Worm (Caenorhabditis elegans) whole organism, L4 larva: Measurements from ENCODE around the gene C49A9.9.
A peak's percentile ranks its signal among the peaks of the same experiment; 100 is the strongest.
"Not testable (repeated sequence)": the region's sequence is repeated elsewhere in the genome, so short reads cannot be mapped to it uniquely, and the experiment has no call there.

ENCODE experiments used
- D1046.2 ChIP-seq: fragments of 200-800 bp; sonication (Bioruptor generic); IDR thresholded peaks from 2 replicates; pipeline ENCODE4 v1.3.6; 2022; ENCODE audit warnings: missing genetic modification characterization, missing compliant biosample characterization
- R02D3.7 ChIP-seq: fragments of 150-350 bp; sonication (generic microtip); optimal IDR thresholded peaks from 3 replicates; lab custom pipeline; 2014; ENCODE audit warnings: missing biosample characterization, missing genetic modification characterization
- Y105C5A.15 ChIP-seq: fragments of 200-800 bp; sonication (Bioruptor generic); IDR thresholded peaks from 2 replicates; pipeline ENCODE4 v1.3.6; 2022; ENCODE audit warnings: missing genetic modification characterization, missing compliant biosample characterization
- ZK546.5 ChIP-seq, 2 experiments: sonication (generic microtip); optimal IDR thresholded peaks; 2 replicates each; lab custom pipeline; 2017; ENCODE audit warnings: missing biosample characterization in 2 of 2, missing genetic modification characterization in 2 of 2
- aha-1 ChIP-seq: fragments of 150-350 bp; peaks from one replicate; lab custom pipeline; 2014; ENCODE audit warnings: missing biosample characterization, missing genetic modification characterization
- arid-1 ChIP-seq: fragments of 200-800 bp; sonication (Bioruptor generic); conservative IDR thresholded peaks from 2 replicates; pipeline ENCODE4 v1.3.6; 2022; ENCODE audit warnings: missing genetic modification reagents, missing genetic modification characterization, missing compliant biosample characterization
- cey-2 ChIP-seq: sonication (generic microtip); optimal IDR thresholded peaks from 3 replicates; lab custom pipeline; 2017; ENCODE audit warnings: missing genetic modification characterization, mild to moderate bottlenecking, missing compliant biosample characterization, antibody characterized with exemption, borderline replicate concordance; ENCODE audit not compliant: insufficient read depth
- daf-16 ChIP-seq, 3 experiments: sonication (generic microtip); optimal IDR thresholded peaks; 2 replicates each; lab custom pipeline; 2016 to 2017; ENCODE audit warnings: missing genetic modification characterization in 3 of 3, missing genetic modification reagents in 3 of 3, mild to moderate bottlenecking in 2 of 3, missing compliant biosample characterization in 2 of 3, missing biosample characterization in 1 of 3, moderate library complexity in 1 of 3
- daf-19 ChIP-seq: fragments of 200-800 bp; sonication (Bioruptor generic); conservative IDR thresholded peaks from 2 replicates; pipeline ENCODE4 v1.3.6; 2022; ENCODE audit warnings: missing genetic modification characterization, missing compliant biosample characterization
- dmd-6 ChIP-seq: fragments of 200-800 bp; sonication (Bioruptor generic); IDR thresholded peaks from 2 replicates; pipeline ENCODE4 v1.3.6; 2022; ENCODE audit warnings: missing genetic modification reagents, missing genetic modification characterization, missing compliant biosample characterization
- dmd-9 ChIP-seq: fragments of 200-800 bp; sonication (Bioruptor generic); IDR thresholded peaks from 2 replicates; pipeline ENCODE4 v1.3.6; 2022; ENCODE audit warnings: missing genetic modification reagents, missing genetic modification characterization, missing compliant biosample characterization
- dpl-1 ChIP-seq: fragments of 150-350 bp; optimal IDR thresholded peaks from 2 replicates; lab custom pipeline; 2014; ENCODE audit warnings: missing biosample characterization, missing genetic modification reagents, missing genetic modification characterization
- duxl-1 ChIP-seq: sonication (generic microtip); optimal IDR thresholded peaks from 2 replicates; lab custom pipeline; 2016; ENCODE audit warnings: mild to moderate bottlenecking, missing genetic modification characterization, moderate library complexity, missing compliant biosample characterization; ENCODE audit not compliant: poor library complexity
- dve-1 ChIP-seq: sonication (generic microtip); optimal IDR thresholded peaks from 2 replicates; lab custom pipeline; 2017; ENCODE audit warnings: antibody characterized with exemption, mild to moderate bottlenecking, missing genetic modification characterization, missing compliant biosample characterization; ENCODE audit not compliant: insufficient read depth
- egl-27 ChIP-seq: sonication (generic microtip); optimal IDR thresholded peaks from 3 replicates; lab custom pipeline; 2017; ENCODE audit warnings: missing biosample characterization, missing genetic modification reagents, missing genetic modification characterization
- hif-1 ChIP-seq, 2 experiments: sonication (generic microtip); optimal IDR thresholded peaks; 2 replicates each; lab custom pipeline; 2016 to 2017; ENCODE audit warnings: missing compliant biosample characterization in 2 of 2, missing genetic modification characterization in 2 of 2, missing genetic modification reagents in 2 of 2, missing genotype in 2 of 2, mild to moderate bottlenecking in 1 of 2
- hlh-11 ChIP-seq: fragments of 200-800 bp; sonication (Bioruptor generic); optimal IDR thresholded peaks from 2 replicates; lab custom pipeline; 2018; ENCODE audit warnings: mild to moderate bottlenecking, missing genetic modification characterization, missing compliant biosample characterization
- hlh-30 ChIP-seq: sonication (generic microtip); optimal IDR thresholded peaks from 2 replicates; lab custom pipeline; 2017; ENCODE audit warnings: antibody characterized with exemption, mild to moderate bottlenecking, missing genetic modification characterization, missing compliant biosample characterization; ENCODE audit not compliant: insufficient read depth
- hmg-1.1 ChIP-seq: fragments of 200-800 bp; sonication (Bioruptor generic); IDR thresholded peaks from 2 replicates; pipeline ENCODE4 v1.3.6; 2022; ENCODE audit warnings: missing genetic modification reagents, missing genetic modification characterization, missing compliant biosample characterization
- lin-39 ChIP-seq: fragments of 150-350 bp; optimal IDR thresholded peaks from 2 replicates; lab custom pipeline; 2014; ENCODE audit warnings: missing biosample characterization, missing genetic modification reagents, missing genetic modification characterization
- madf-9 ChIP-seq: fragments of 200-800 bp; sonication (Bioruptor generic); conservative IDR thresholded peaks from 2 replicates; pipeline ENCODE4 v1.3.6; 2022; ENCODE audit warnings: missing genetic modification reagents, missing genetic modification characterization, missing compliant biosample characterization
- nhr-28 ChIP-seq: fragments of 150-350 bp; optimal IDR thresholded peaks from 2 replicates; lab custom pipeline; 2014; ENCODE audit warnings: missing biosample characterization, missing genetic modification characterization
- nhr-41 ChIP-seq: fragments of 200-800 bp; sonication (Bioruptor generic); IDR thresholded peaks from 2 replicates; pipeline ENCODE4 v1.3.6; 2022; ENCODE audit warnings: missing genetic modification reagents, missing genetic modification characterization, missing compliant biosample characterization
- nhr-48 ChIP-seq: sonication (generic microtip); optimal IDR thresholded peaks from 2 replicates; lab custom pipeline; 2016; ENCODE audit warnings: mild to moderate bottlenecking, missing genetic modification characterization, missing compliant biosample characterization
- pqm-1 ChIP-seq: sonication (generic microtip); optimal IDR thresholded peaks from 2 replicates; lab custom pipeline; 2017; ENCODE audit warnings: missing biosample characterization, missing genetic modification characterization
- unc-62 ChIP-seq, 3 experiments: fragments of 150-350 bp in 1 of 3; sonication (generic microtip); optimal IDR thresholded peaks in 2 of 3; peaks in 1 of 3; 1 replicate in 1 of 3; 2 replicates in 2 of 3; lab custom pipeline; 2014 to 2017; ENCODE audit warnings: missing biosample characterization in 3 of 3, missing genetic modification characterization in 3 of 3, missing genetic modification reagents in 3 of 3, missing genotype in 1 of 3
- zip-2 ChIP-seq: fragments of 150-350 bp; optimal IDR thresholded peaks from 2 replicates; lab custom pipeline; 2014; ENCODE audit warnings: missing biosample characterization, missing genetic modification characterization
- ztf-11 ChIP-seq: fragments of 150-350 bp; optimal IDR thresholded peaks from 2 replicates; lab custom pipeline; 2014; ENCODE audit warnings: missing biosample characterization, missing genetic modification characterization

The C49A9.9 gene

ce11 chrIV:6237508-6238227 is 20.5 kb downstream of the C49A9.9 start, which contains the start of the genes F58F9.6 and F58F9.8:
F58F9.6 (minus strand) TSS chrIV:6237608.
F58F9.8 (plus strand) TSS chrIV:6238177.
- TF ChIP-seq zip-2 (tag; lab: Kevin White, UChicago), result no peak
- TF ChIP-seq hmg-1.1 (GFP tag; lab: Robert Waterston, UW), result no peak
- TF ChIP-seq daf-19, result no peak

ce11 chrIV:6239993-6240392 is 22.8 kb downstream of the C49A9.9 start, which contains the start of gene F58F9.9:
F58F9.9 (plus strand) TSS chrIV:6240293.
- no peak for TF ChIP-seq Y105C5A.15 (GFP tag; lab: Robert Waterston, UW)
- TF ChIP-seq R02D3.7 (tag; lab: Kevin White, UChicago), result no peak
- TF ChIP-seq dpl-1 (GFP tag; lab: Kevin White, UChicago), result no peak
- TF ChIP-seq hif-1 (tag; optimal IDR thresholded peaks at IDR 0.05; lab: Kevin White, UChicago), result no peak
- no peak for TF ChIP-seq cey-2 (tag; lab: Kevin White, UChicago)

ce11 chrIV:6248486-6248885 is 31.3 kb downstream of the C49A9.9 start, which contains the start of gene acox-3:
acox-3 (minus strand) TSS chrIV:6248492.
- TF ChIP-seq dmd-6 (GFP tag; lab: Robert Waterston, UW) (0 out of 2 replicates have a peak, but pooled peaks have one; percentile 13), nhr-28 (tag; lab: Kevin White, UChicago) (peak; percentile 66), daf-16 (GFP tag; optimal IDR thresholded peaks at IDR 0.05; lab: Kevin White, UChicago) (no peak), daf-16 (tag; optimal IDR thresholded peaks at IDR 0.05; lab: Kevin White, UChicago) (peak; percentile 88), dmd-9 (GFP tag; lab: Robert Waterston, UW) (no peak), pqm-1 (tag; lab: Kevin White, UChicago) (peak; percentile 53), dve-1 (tag; lab: Kevin White, UChicago) (peak; percentile 40), cey-2 (tag; lab: Kevin White, UChicago) (no peak), arid-1 (GFP tag; lab: Robert Waterston, UW) (no peak)
- TF ChIP-seq, all 104 proteins: peak for 5

ce11 chrIV:6249591-6249990 is 32.4 kb downstream of the C49A9.9 start, which contains the start of gene F58F9.1:
F58F9.1 (plus strand) TSS chrIV:6249841.
- TF ChIP-seq aha-1 (tag; lab: Kevin White, UChicago) (peak; percentile 44), ZK546.5 (tag; optimal IDR thresholded peaks at IDR 0.05; lab: Kevin White, UChicago) (no peak), hlh-30 (tag; lab: Kevin White, UChicago) (peak; percentile 6), unc-62 (GFP tag; optimal IDR thresholded peaks at IDR 0.05 in 1 of 2; lab: Kevin White, UChicago) (peak in 1 of 2 experiments; percentile 16), unc-62 (tag; optimal IDR thresholded peaks at IDR 0.05; lab: Kevin White, UChicago) (no peak)

- not testable (repeated sequence) for TF ChIP-seq madf-9 (GFP tag; lab: Robert Waterston, UW); nhr-41 (GFP tag; lab: Robert Waterston, UW); duxl-1 (tag; lab: Kevin White, UChicago)
Observed at ce11 chrIV:6253000-6253399, 35.8 kb downstream of the C49A9.9 start, which contains the start of gene T13A10.2. T13A10.2 (plus strand) TSS chrIV:6253300.

ce11 chrIV:6254635-6255034 is 37.5 kb downstream of the C49A9.9 start, which contains the start of gene T13A10.64:
T13A10.64 (plus strand) TSS chrIV:6254935.
- no peak for TF ChIP-seq nhr-28 (tag; lab: Kevin White, UChicago)
- no peak for TF ChIP-seq ztf-11 (tag; lab: Kevin White, UChicago)
- no peak for TF ChIP-seq lin-39 (tag; lab: Kevin White, UChicago)
- no peak for TF ChIP-seq hlh-11 (tag; lab: Kevin White, UChicago)
- TF ChIP-seq egl-27 (tag; lab: Kevin White, UChicago), result no peak
- TF ChIP-seq D1046.2 (GFP tag; lab: Robert Waterston, UW), result no peak
- no peak for TF ChIP-seq nhr-48 (tag; lab: Kevin White, UChicago)
